Worm (Caenorhabditis elegans) whole organism, L1 larva: ENCODE data around the gene dpy-19.

ENCODE experiments used
- egl-13 ChIP-seq: sonication (generic microtip); optimal IDR thresholded peaks from 2 replicates; lab custom pipeline; 2016; ENCODE audit warnings: missing genotype, missing genetic modification reagents, missing genetic modification characterization, missing compliant biosample characterization
- nhr-76 ChIP-seq: sonication (generic microtip); optimal IDR thresholded peaks from 2 replicates; lab custom pipeline; 2017; ENCODE audit warnings: missing biosample characterization, missing genetic modification characterization
- snpc-4 ChIP-seq: fragments of 150-350 bp; optimal IDR thresholded peaks from 2 replicates; lab custom pipeline; 2014; ENCODE audit warnings: missing biosample characterization, missing genetic modification characterization
- unc-86 ChIP-seq: sonication (generic microtip); optimal IDR thresholded peaks from 2 replicates; lab custom pipeline; 2016; ENCODE audit warnings: missing genetic modification characterization, missing compliant biosample characterization
- xbp-1 ChIP-seq: sonication (generic microtip); optimal IDR thresholded peaks from 2 replicates; lab custom pipeline; 2016; ENCODE audit warnings: missing genetic modification characterization, missing compliant biosample characterization

DNA sequence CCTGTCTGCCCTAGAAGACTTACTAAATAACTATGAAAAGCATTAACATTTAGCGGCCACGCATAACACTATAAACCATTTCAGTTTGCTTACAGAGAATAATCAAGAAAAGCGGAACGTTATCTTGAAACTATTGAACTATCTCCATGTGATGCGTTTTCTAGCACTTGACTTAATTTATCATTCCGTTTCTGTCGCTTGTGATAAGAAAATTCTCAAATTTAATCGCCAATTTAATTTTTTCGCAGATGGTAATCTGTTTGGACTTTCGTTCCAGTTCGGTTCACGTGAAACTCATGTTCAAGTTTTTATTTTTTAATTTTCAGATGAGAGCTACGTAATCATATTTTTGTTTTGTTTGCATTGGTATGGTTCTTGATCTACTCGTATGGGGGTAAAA lies 10.3 kb downstream of the dpy-19 start:
- no peak for TF ChIP-seq xbp-1
- no peak for TF ChIP-seq nhr-76
- TF ChIP-seq egl-13: no peak
- TF ChIP-seq unc-86: no peak
- no peak for TF ChIP-seq snpc-4 (tag; lab: Kevin White, UChicago)
